Fruit fly (Drosophila melanogaster): Measurements from ENCODE around the gene CG2656.

Gene CG2656

dm6 chr3R:7138058-7138457 is 6.5 kb upstream of the CG2656 start:
- TF ChIP-seq CG8301 (tag; optimal IDR thresholded peaks at IDR 0.05) (no peak), Snoo (tag; optimal IDR thresholded peaks at IDR 0.05) (no peak), CG10348 (GFP tag; IDR thresholded peaks at IDR 0.05) (no peak), CG8159 (tag; optimal IDR thresholded peaks at IDR 0.05) (no peak), CG14655 (GFP tag; optimal IDR thresholded peaks at IDR 0.05) (no peak), rn (GFP tag; IDR thresholded peaks at IDR 0.05) (no peak), CG34367 (tag; optimal IDR thresholded peaks at IDR 0.05) (no peak), Ets98B (GFP tag; IDR thresholded peaks at IDR 0.05) (no peak), Pif1A (GFP tag; optimal IDR thresholded peaks at IDR 0.05) (no peak), CG9948 (tag; optimal IDR thresholded peaks at IDR 0.05) (no peak), CG17806 (tag; optimal IDR thresholded peaks at IDR 0.05) (no peak), CG4496 (GFP tag; IDR thresholded peaks at IDR 0.05) (no peak), CG12605 (GFP tag; IDR thresholded peaks at IDR 0.05) (no peak), CG32121 (GFP tag; IDR thresholded peaks at IDR 0.05) (no peak), fd96Ca (GFP tag; IDR thresholded peaks at IDR 0.05) (no peak), CG15710 (tag; optimal IDR thresholded peaks at IDR 0.05) (no peak), Pif1B (GFP tag; optimal IDR thresholded peaks at IDR 0.05) (no peak), CG13204 (GFP tag; optimal IDR thresholded peaks at IDR 0.05) (no peak)

- no peak for TF ChIP-seq CG14655 (GFP tag; optimal IDR thresholded peaks at IDR 0.05)
- TF ChIP-seq CG9948 (tag; optimal IDR thresholded peaks at IDR 0.05), result no peak
- TF ChIP-seq CG13204 (GFP tag; optimal IDR thresholded peaks at IDR 0.05), result no peak
Measured at dm6 chr3R:7139188-7140038, 5.1 kb upstream of the CG2656 start.

- TF ChIP-seq CG14655 (GFP tag; optimal IDR thresholded peaks at IDR 0.05) (no peak), Snoo (tag; optimal IDR thresholded peaks at IDR 0.05) (no peak), CG32121 (GFP tag; IDR thresholded peaks at IDR 0.05) (no peak)
Measured at dm6 chr3R:7142580-7142979, 1.9 kb upstream of the CG2656 start.

dm6 chr3R:7150544-7151406 is 6.3 kb downstream of the CG2656 start, which contains the start of the genes gfzf and Sas-4:
Gene gfzf (minus strand): TSS chr3R:7150968.
Gene Sas-4 (plus strand): TSS chr3R:7151367.
- TF ChIP-seq CG34367 (tag; optimal IDR thresholded peaks at IDR 0.05) (peak; percentile 51), CG13204 (GFP tag; optimal IDR thresholded peaks at IDR 0.05) (no peak), CG17806 (tag; optimal IDR thresholded peaks at IDR 0.05) (peak; percentile 50), D1 (tag; optimal IDR thresholded peaks at IDR 0.05) (no peak), Pif1B (GFP tag; optimal IDR thresholded peaks at IDR 0.05) (no peak), CG10348 (GFP tag; IDR thresholded peaks at IDR 0.05) (no peak), CG8301 (tag; optimal IDR thresholded peaks at IDR 0.05) (no peak), CG14655 (GFP tag; optimal IDR thresholded peaks at IDR 0.05) (no peak), Ets98B (GFP tag; IDR thresholded peaks at IDR 0.05) (peak; percentile 29; the same call in 1 of the 2 replicates), CG4496 (GFP tag; IDR thresholded peaks at IDR 0.05) (peak; percentile 64; the same call in 2 of the 3 replicates), CG8159 (tag; optimal IDR thresholded peaks at IDR 0.05) (no peak), CG12605 (GFP tag; IDR thresholded peaks at IDR 0.05) (0 out of 2 replicates have a peak, but pooled peaks have one; percentile 8), rn (GFP tag; IDR thresholded peaks at IDR 0.05) (peak; percentile 43; the same call in 1 of the 2 replicates), EcR (GFP tag; optimal IDR thresholded peaks at IDR 0.05) (no peak), fd96Ca (GFP tag; IDR thresholded peaks at IDR 0.05) (peak; percentile 84), CG9948 (tag; optimal IDR thresholded peaks at IDR 0.05) (peak; percentile 39), Snoo (tag; optimal IDR thresholded peaks at IDR 0.05) (peak; percentile 62), Pif1A (GFP tag; optimal IDR thresholded peaks at IDR 0.05) (no peak), CG15710 (tag; optimal IDR thresholded peaks at IDR 0.05) (peak; percentile 62), gl (tag; optimal IDR thresholded peaks at IDR 0.05) (no peak), CG32121 (GFP tag; IDR thresholded peaks at IDR 0.05) (no peak; the same call in 1 of the 2 replicates)

dm6 chr3R:7154586-7155357 is 10.2 kb downstream of the CG2656 start, which contains the start of gene MAGE:
Gene MAGE (minus strand): TSS chr3R:7155180.
- no peak for TF ChIP-seq CG8159 (tag; optimal IDR thresholded peaks at IDR 0.05)
- no peak for TF ChIP-seq Ets98B (GFP tag; IDR thresholded peaks at IDR 0.05)
- TF ChIP-seq CG32121 (GFP tag; IDR thresholded peaks at IDR 0.05), result no peak
- TF ChIP-seq CG15710 (tag; optimal IDR thresholded peaks at IDR 0.05), result no peak
- no peak for TF ChIP-seq CG34367 (tag; optimal IDR thresholded peaks at IDR 0.05)
- no peak for TF ChIP-seq CG8301 (tag; optimal IDR thresholded peaks at IDR 0.05)
- TF ChIP-seq CG10348 (GFP tag; IDR thresholded peaks at IDR 0.05), result no peak
- TF ChIP-seq CG14655 (GFP tag; optimal IDR thresholded peaks at IDR 0.05), result no peak
- TF ChIP-seq Pif1A (GFP tag; optimal IDR thresholded peaks at IDR 0.05), result no peak
- no peak for TF ChIP-seq CG12605 (GFP tag; IDR thresholded peaks at IDR 0.05)
- TF ChIP-seq CG9948 (tag; optimal IDR thresholded peaks at IDR 0.05), result no peak
- TF ChIP-seq Pif1B (GFP tag; optimal IDR thresholded peaks at IDR 0.05), result no peak
- TF ChIP-seq gl (tag; optimal IDR thresholded peaks at IDR 0.05), result no peak

Data from whole organism, pupa.